Worm (Caenorhabditis elegans) whole organism, midembryonic: ENCODE results near the gene C13C4.6.
"Not testable (repeated sequence)": the region's sequence is repeated elsewhere in the genome, so short reads cannot be mapped to it uniquely, and the experiment has no call there.

Experiments
- T22C8.4 ChIP-seq: fragments of 200-800 bp; sonication (Bioruptor generic); IDR thresholded peaks from 2 replicates; pipeline ENCODE4 v1.3.6; 2022; ENCODE audit warnings: missing genetic modification characterization, missing compliant biosample characterization
- cog-1 ChIP-seq: sonication (generic microtip); optimal IDR thresholded peaks from 2 replicates; lab custom pipeline; 2016; ENCODE audit warnings: missing genetic modification characterization, missing compliant biosample characterization
- flt-1 ChIP-seq: fragments of 200-800 bp; sonication (Bioruptor generic); IDR thresholded peaks from 2 replicates; pipeline ENCODE4 v1.3.6; 2022; ENCODE audit warnings: missing genetic modification characterization, missing compliant biosample characterization
- klf-2 ChIP-seq: fragments of 200-800 bp; sonication (Bioruptor generic); conservative IDR thresholded peaks from 2 replicates; pipeline ENCODE4 v1.3.6; 2022; ENCODE audit warnings: missing genetic modification reagents, missing genetic modification characterization, missing compliant biosample characterization
- med-1 ChIP-seq: sonication (generic microtip); optimal IDR thresholded peaks from 2 replicates; lab custom pipeline; 2017; ENCODE audit warnings: missing genetic modification characterization, mild to moderate bottlenecking, missing compliant biosample characterization, antibody characterized with exemption, missing genetic modification reagents; ENCODE audit not compliant: insufficient read depth
- ref-1 ChIP-seq: fragments of 200-800 bp; sonication (Bioruptor generic); conservative IDR thresholded peaks from 2 replicates; pipeline ENCODE4 v1.3.6; 2022; ENCODE audit warnings: missing genetic modification reagents, missing genetic modification characterization, missing compliant biosample characterization
- tab-1 ChIP-seq: fragments of 200-800 bp; sonication (Bioruptor generic); IDR thresholded peaks from 2 replicates; pipeline ENCODE4 v1.3.6; 2022; ENCODE audit warnings: missing genetic modification characterization, missing compliant biosample characterization
- ztf-23 ChIP-seq: fragments of 200-800 bp; sonication (Bioruptor generic); IDR thresholded peaks from 2 replicates; pipeline ENCODE4 v1.3.6; 2022; ENCODE audit warnings: missing genetic modification reagents, missing genetic modification characterization, missing compliant biosample characterization
- ztf-29 ChIP-seq: fragments of 200-800 bp; sonication (Bioruptor generic); IDR thresholded peaks from 2 replicates; pipeline ENCODE4 v1.3.6; 2022; ENCODE audit warnings: missing genetic modification reagents, missing genetic modification characterization, missing compliant biosample characterization

The C13C4.6 gene

ce11 chrV:12115150-12115549, 6.2 kb upstream of the C13C4.6 start:
- TF ChIP-seq med-1 (GFP tag; lab: Kevin White, UChicago) = no peak

ce11 chrV:12117567-12118053, 3.8 kb upstream of the C13C4.6 start, which contains the start of gene C13C4.8:
Gene C13C4.8, plus strand, starts transcription at chrV:12118003.
- TF ChIP-seq T22C8.4 (GFP tag; lab: Robert Waterston, UW) (no peak), flt-1 (GFP tag; lab: Robert Waterston, UW) (no peak), ref-1 (GFP tag; lab: Robert Waterston, UW) (no peak), med-1 (GFP tag; lab: Kevin White, UChicago) (no peak), ztf-23 (GFP tag; lab: Robert Waterston, UW) (no peak), ztf-29 (no peak), cog-1 (tag; lab: Kevin White, UChicago) (no peak), tab-1 (GFP tag; lab: Robert Waterston, UW) (no peak), klf-2 (no peak)

DNA sequence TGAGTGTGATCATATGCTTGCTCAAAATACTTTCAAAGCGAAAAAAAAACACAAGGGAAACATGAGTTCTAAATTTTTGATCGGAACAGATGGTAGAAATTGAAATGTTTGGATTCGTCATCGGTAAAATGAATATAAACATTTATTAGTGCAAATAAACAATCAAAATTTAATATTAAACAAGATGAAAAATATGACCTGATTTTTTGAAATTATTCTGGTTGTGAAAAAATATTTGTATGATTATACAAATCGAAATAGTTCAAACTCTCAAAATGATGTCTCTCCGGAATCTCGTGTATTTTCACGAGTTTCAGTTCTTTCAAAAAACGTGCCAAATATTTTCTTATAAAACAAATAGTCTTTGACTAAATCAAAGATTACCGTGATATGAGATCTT, 993 bp upstream of the C13C4.6 start, which contains the start of gene C13C4.7:
C13C4.7 (minus strand) TSS at position 101 of the 400 bp plus-strand sequence.
- TF ChIP-seq med-1 (GFP tag; lab: Kevin White, UChicago) = no peak
- no peak for TF ChIP-seq ztf-23 (GFP tag; lab: Robert Waterston, UW)
- no peak for TF ChIP-seq klf-2
- no peak for TF ChIP-seq T22C8.4 (GFP tag; lab: Robert Waterston, UW)
- no peak for TF ChIP-seq cog-1 (tag; lab: Kevin White, UChicago)
- TF ChIP-seq flt-1 (GFP tag; lab: Robert Waterston, UW) = no peak

ce11 chrV:12130688-12131087, 9.3 kb downstream of the C13C4.6 start, which contains the start of gene C27A7.6:
Gene C27A7.6, minus strand, starts transcription at chrV:12130788.
- not testable (repeated sequence) for TF ChIP-seq med-1 (GFP tag; lab: Kevin White, UChicago); cog-1 (tag; lab: Kevin White, UChicago); T22C8.4 (GFP tag; lab: Robert Waterston, UW)

DNA sequence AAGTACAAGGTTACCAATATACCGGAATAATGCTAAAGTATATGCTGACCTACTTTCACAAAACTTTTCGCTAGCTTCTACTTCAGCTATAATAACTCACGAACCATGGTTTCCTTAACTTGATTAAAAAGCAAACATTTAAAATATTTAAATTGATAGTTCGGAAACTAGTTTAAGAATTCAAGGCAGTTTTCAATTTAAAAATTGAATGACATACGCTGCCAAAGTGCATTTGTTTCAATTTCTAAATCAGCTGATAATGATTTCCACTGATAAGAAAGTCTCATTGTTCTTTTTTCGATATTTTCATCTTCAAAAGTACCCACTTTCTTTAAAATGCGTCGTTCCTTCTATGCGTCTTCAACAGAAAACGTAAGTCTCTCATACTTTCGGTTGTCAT, 9.8 kb downstream of the C13C4.6 start, which contains the start of gene enpp-1:
enpp-1 (plus strand) TSS at position 301 of the 400 bp plus-strand sequence.
- TF ChIP-seq ztf-29; flt-1 (GFP tag; lab: Robert Waterston, UW); klf-2: not testable (repeated sequence)

DNA sequence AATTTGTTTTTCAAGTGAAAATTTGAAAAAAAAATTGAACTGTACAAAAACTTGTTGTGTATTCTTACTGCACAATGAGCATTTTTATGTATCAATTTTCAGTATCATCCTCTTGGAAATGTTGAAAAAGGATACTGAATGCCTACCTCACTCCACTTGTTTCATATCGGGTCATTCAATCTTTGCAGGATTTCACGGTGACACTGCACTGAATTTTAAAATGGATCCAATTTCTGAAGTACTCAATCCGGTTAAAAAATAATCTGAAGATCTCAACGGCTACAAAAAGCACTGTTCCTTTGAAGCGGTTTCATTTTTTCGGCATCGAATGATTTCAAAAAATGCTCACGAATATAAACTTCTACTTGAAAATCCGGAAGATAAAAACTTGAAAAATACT, 16.6 kb downstream of the C13C4.6 start:
- no peak for TF ChIP-seq klf-2

DNA sequence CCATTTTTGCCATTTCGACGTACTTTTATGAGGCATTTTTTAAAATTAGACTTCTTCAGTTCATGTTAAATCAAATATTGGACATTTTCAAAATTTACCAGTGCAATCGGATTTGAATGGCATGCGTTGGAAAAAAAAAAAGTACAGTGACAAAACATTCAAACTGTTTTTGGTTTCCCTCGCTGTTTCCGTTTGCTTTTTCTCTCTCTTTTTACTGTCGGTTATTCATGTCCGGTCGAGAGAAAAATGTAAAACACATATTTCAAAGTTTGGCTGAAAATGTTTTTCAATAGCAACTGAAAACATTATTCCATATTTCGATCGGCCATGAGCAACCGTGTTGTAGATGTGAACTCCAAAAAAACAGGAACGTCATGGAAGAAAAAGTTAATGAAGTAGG, 19.3 kb downstream of the C13C4.6 start, which contains the start of gene C27A7.3:
C27A7.3 (plus strand) TSS at position 301 of the 400 bp plus-strand sequence.
- TF ChIP-seq ref-1 (GFP tag; lab: Robert Waterston, UW) (no peak), tab-1 (GFP tag; lab: Robert Waterston, UW) (no peak), med-1 (GFP tag; lab: Kevin White, UChicago) (no peak), ztf-29 (no peak), cog-1 (tag; lab: Kevin White, UChicago) (no peak)

DNA sequence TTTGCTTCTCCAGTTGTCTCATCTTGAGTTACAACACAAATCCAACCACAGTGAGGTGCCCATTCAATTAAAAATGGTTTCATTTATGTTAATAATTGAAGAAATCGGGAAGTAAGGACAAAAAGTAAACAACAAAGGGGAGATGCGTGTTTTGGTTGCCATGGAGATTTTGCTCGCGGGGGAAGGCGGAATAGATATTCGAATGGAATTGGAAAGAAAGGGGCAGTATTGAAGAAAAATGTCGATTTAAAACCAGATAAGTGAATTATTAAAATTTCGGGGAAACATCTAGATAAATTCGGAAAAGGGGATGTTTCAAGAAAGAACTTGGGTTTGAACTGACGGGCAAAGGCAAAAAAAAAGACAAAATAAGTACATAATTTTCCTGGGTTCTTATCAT, 29.2 kb downstream of the C13C4.6 start, which contains the start of gene che-11:
che-11 (minus strand) TSS at position 101 of the 400 bp plus-strand sequence.
- TF ChIP-seq ref-1 (GFP tag; lab: Robert Waterston, UW) (no peak), klf-2 (no peak), T22C8.4 (GFP tag; lab: Robert Waterston, UW) (no peak), ztf-23 (GFP tag; lab: Robert Waterston, UW) (no peak), cog-1 (tag; lab: Kevin White, UChicago) (no peak)

ce11 chrV:12152857-12153256, 31.5 kb downstream of the C13C4.6 start, which contains the start of gene C27A7.8:
Gene C27A7.8, plus strand, starts transcription at chrV:12153157.
- TF ChIP-seq ref-1 (GFP tag; lab: Robert Waterston, UW) (no peak), klf-2 (no peak), ztf-29 (no peak), ztf-23 (GFP tag; lab: Robert Waterston, UW) (no peak)

DNA sequence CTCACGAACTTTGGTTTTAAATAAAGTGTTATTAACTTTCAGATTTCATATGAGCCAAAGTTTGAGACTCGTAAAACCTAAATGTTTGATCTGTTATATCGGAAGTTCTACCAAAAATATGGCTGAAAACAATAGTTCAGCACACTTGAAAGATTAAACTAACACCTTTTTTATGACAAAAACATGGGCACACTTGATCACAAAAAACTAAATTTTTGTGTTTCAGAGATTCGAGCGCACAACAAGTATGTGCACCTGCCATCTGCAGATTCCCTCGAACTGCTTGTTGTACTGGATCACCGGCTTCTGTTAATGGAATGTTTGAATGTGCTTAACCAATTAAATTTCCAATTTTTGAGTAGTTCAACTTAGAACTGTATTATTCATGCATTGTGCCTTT, 32.4 kb downstream of the C13C4.6 start:
- TF ChIP-seq flt-1 (GFP tag; lab: Robert Waterston, UW) = no peak
- no peak for TF ChIP-seq ref-1 (GFP tag; lab: Robert Waterston, UW)
- TF ChIP-seq ztf-29 = no peak
- TF ChIP-seq cog-1 (tag; lab: Kevin White, UChicago) = no peak
- TF ChIP-seq T22C8.4 (GFP tag; lab: Robert Waterston, UW) = no peak
- no peak for TF ChIP-seq med-1 (GFP tag; lab: Kevin White, UChicago)
- TF ChIP-seq klf-2 = no peak
- TF ChIP-seq tab-1 (GFP tag; lab: Robert Waterston, UW) = no peak
- no peak for TF ChIP-seq ztf-23 (GFP tag; lab: Robert Waterston, UW)

ce11 chrV:12154554-12154953, 33.2 kb downstream of the C13C4.6 start, which contains the start of gene C27A7.9:
Gene C27A7.9, minus strand, starts transcription at chrV:12154654.
- TF ChIP-seq ztf-29 = no peak
